Worm (Caenorhabditis elegans): Measurements from ENCODE around the gene F17C8.7.

DNA sequence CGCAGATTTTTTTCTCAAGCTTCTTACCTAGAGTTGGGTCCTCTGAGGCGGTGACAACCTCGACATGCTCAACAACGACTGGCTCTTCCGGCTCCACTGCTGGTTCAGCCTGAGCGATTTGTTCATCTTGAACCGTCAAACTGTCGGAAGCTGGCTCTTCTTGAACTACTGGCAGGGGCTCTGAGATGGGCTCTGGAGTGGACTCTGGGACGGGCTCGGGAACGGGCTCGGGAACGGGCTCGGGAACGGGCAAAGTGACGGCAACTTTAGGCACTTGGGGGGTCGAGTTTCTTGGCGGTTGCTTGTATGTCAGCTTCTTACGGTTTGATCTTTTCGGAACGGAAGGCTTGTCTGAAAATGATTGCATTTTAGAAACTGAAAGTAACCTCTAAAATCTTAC, 27.3 kb downstream of the F17C8.7 start:
- TF ChIP-seq Y56A3A.18 (GFP tag; IDR thresholded peaks at IDR 0.05) (no peak), nhr-80 (tag; optimal IDR thresholded peaks at IDR 0.05) (no peak), zfh-2 (GFP tag; conservative IDR thresholded peaks at IDR 0.05) (peak; percentile 81), snpc-4 (GFP tag; optimal IDR thresholded peaks at IDR 0.05) (no peak), snpc-4 (tag; optimal IDR thresholded peaks at IDR 0.05) (no peak), aptf-3 (GFP tag; IDR thresholded peaks at IDR 0.05) (no peak), snpc-3.4 (tag; optimal IDR thresholded peaks at IDR 0.05) (no peak), tlf-1 (GFP tag; optimal IDR thresholded peaks at IDR 0.05) (no peak), bed-2 (GFP tag; IDR thresholded peaks at IDR 0.05) (no peak), nhr-27 (tag; optimal IDR thresholded peaks at IDR 0.05) (no peak), nfya-1 (tag; optimal IDR thresholded peaks at IDR 0.05; ENCODE audit: borderline replicate concordance, insufficient read depth) (no peak)
